Fruit fly (Drosophila melanogaster): ENCODE data around the gene CG32762.

CG32762 gene

DNA sequence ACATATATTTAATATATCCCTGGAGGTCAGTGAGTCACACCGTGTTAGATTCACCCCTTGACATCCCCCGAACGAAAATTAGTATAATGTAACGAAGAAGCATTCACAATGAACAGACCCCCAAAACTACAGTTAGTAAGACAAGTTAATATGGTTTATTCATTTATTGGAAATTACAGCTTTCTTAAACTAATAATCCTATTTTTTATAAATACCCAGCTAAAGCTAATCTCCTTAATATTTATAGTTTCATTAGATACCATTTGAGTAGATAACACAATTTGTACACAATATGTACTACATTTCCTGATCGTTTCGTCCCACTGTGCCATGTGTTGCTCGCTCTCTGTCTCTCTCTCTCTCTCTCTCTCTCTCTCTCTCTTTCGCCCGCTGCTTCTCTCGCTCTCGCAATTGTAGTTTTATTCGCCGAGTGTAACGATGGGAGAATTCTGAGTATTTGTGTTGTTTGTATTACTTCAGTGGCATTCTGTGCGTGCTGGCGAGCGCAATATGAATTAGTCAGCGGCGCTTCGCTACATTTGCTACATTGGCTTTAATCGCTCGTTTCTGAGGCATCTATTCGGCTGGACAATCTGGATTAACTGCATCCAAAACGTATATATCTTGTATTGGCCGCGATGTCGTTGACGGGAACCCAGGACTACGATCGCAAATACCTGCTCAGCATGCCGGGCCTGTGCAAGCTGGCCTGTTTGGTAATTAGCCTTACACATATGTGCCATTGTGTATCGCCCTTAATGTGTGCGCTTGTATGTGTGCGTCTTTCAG is 15.9 kb upstream of the CG32762 start (continued):
- peak; percentile 26 for TF ChIP-seq nerfin-1 (tag; optimal IDR thresholded peaks at IDR 0.05)
- peak; percentile 31 for TF ChIP-seq Hsf (GFP tag; optimal IDR thresholded peaks at IDR 0.05)
- peak; percentile 4 for TF ChIP-seq CG33557 (GFP tag; optimal IDR thresholded peaks at IDR 0.05)
- TF ChIP-seq ind (GFP tag; optimal IDR thresholded peaks at IDR 0.05): peak; percentile 2
- no peak for TF ChIP-seq CG3163 (GFP tag; optimal IDR thresholded peaks at IDR 0.05)
- TF ChIP-seq Ptx1 (GFP tag; IDR thresholded peaks at IDR 0.05): 0 out of 2 replicates have a peak, but pooled peaks have one; percentile 39
- TF ChIP-seq seq (GFP tag; IDR thresholded peaks at IDR 0.05): no peak
- TF ChIP-seq CG17829 (tag; optimal IDR thresholded peaks at IDR 0.05): peak; percentile 35
- peak; percentile 24 for TF ChIP-seq CG10209 (GFP tag; optimal IDR thresholded peaks at IDR 0.05)
- TF ChIP-seq pan (optimal IDR thresholded peaks at IDR 0.05): no peak
- TF ChIP-seq pan (GFP tag; optimal IDR thresholded peaks at IDR 0.05 in 1 of 2, IDR thresholded peaks at IDR 0.05 in 1 of 2): no peak
- peak; percentile 92 to 99 for TF ChIP-seq Trl (optimal IDR thresholded peaks at IDR 0.05)
- TF ChIP-seq Trl (GFP tag; optimal IDR thresholded peaks at IDR 0.05): peak; percentile 36
- TF ChIP-seq gt (GFP tag; IDR thresholded peaks at IDR 0.05): no peak
- TF ChIP-seq ap (GFP tag; IDR thresholded peaks at IDR 0.05): 0 out of 2 replicates have a peak, but pooled peaks have one; percentile 14
- no peak for TF ChIP-seq HLH54F (GFP tag; optimal IDR thresholded peaks at IDR 0.05)
- peak; percentile 59 for TF ChIP-seq CG31441 (GFP tag; IDR thresholded peaks at IDR 0.05)
- TF ChIP-seq nau (GFP tag; optimal IDR thresholded peaks at IDR 0.05): peak; percentile 51
- no peak for TF ChIP-seq CG12155 (GFP tag; optimal IDR thresholded peaks at IDR 0.05)
- TF ChIP-seq CG12104 (GFP tag; optimal IDR thresholded peaks at IDR 0.05): no peak
- TF ChIP-seq Xbp1 (GFP tag; optimal IDR thresholded peaks at IDR 0.05): peak; percentile 16
- TF ChIP-seq wek (GFP tag; optimal IDR thresholded peaks at IDR 0.05): peak; percentile 37
- peak; percentile 15 for TF ChIP-seq scrt (GFP tag; optimal IDR thresholded peaks at IDR 0.05)
- peak; percentile 7 for TF ChIP-seq NC2β (GFP tag; optimal IDR thresholded peaks at IDR 0.05)
- TF ChIP-seq btn (GFP tag; optimal IDR thresholded peaks at IDR 0.05): peak; percentile 32
- peak in 1 of 2 experiments; percentile 18 for TF ChIP-seq bsh (GFP tag; optimal IDR thresholded peaks at IDR 0.05)
- peak; percentile 26 for TF ChIP-seq cwo (GFP tag; optimal IDR thresholded peaks at IDR 0.05)
- peak; percentile 75 for TF ChIP-seq z (GFP tag; IDR thresholded peaks at IDR 0.05)
- peak; percentile 52 for TF ChIP-seq CG13424 (tag; optimal IDR thresholded peaks at IDR 0.05)
- no peak for TF ChIP-seq Dek (tag; optimal IDR thresholded peaks at IDR 0.05)
- peak; percentile 8 for TF ChIP-seq CG6683 (GFP tag; optimal IDR thresholded peaks at IDR 0.05)
- peak; percentile 59 for TF ChIP-seq PHDP (tag; optimal IDR thresholded peaks at IDR 0.05)
- TF ChIP-seq mirr (GFP tag; optimal IDR thresholded peaks at IDR 0.05): peak; percentile 4
- TF ChIP-seq chinmo (GFP tag; IDR thresholded peaks at IDR 0.05; ENCODE audit: partially characterized antibody): peak; percentile 77; the same call in 2 of the 4 replicates
- TF ChIP-seq Asciz (GFP tag; optimal IDR thresholded peaks at IDR 0.05): peak; percentile 47
- no peak for TF ChIP-seq NFAT (GFP tag; IDR thresholded peaks at IDR 0.05)
- TF ChIP-seq CG5953 (GFP tag; IDR thresholded peaks at IDR 0.05): no peak
- no peak for TF ChIP-seq CG4360 (GFP tag; IDR thresholded peaks at IDR 0.05)
- no peak for TF ChIP-seq al (GFP tag; IDR thresholded peaks at IDR 0.05)
- TF ChIP-seq sc (optimal IDR thresholded peaks at IDR 0.05): no peak
- TF ChIP-seq sc (GFP tag; optimal IDR thresholded peaks at IDR 0.05): no peak
- no peak for TF ChIP-seq ems (GFP tag; optimal IDR thresholded peaks at IDR 0.05)
- TF ChIP-seq bcd (GFP tag; optimal IDR thresholded peaks at IDR 0.05): peak; percentile 26
- TF ChIP-seq CG15696 (tag; optimal IDR thresholded peaks at IDR 0.05): no peak
- TF ChIP-seq fu2 (GFP tag; optimal IDR thresholded peaks at IDR 0.05): no peak
- TF ChIP-seq NfI (GFP tag; optimal IDR thresholded peaks at IDR 0.05): no peak
- no peak for TF ChIP-seq kah (GFP tag; optimal IDR thresholded peaks at IDR 0.05)
- peak; percentile 38 for TF ChIP-seq Chrac-16 (GFP tag; optimal IDR thresholded peaks at IDR 0.05)
- peak; percentile 38 for TF ChIP-seq Bgb (GFP tag; IDR thresholded peaks at IDR 0.05; ENCODE audit: partially characterized antibody)
- peak; percentile 27 for TF ChIP-seq CG1529 (GFP tag; optimal IDR thresholded peaks at IDR 0.05)
